Fruit fly (Drosophila melanogaster) whole organism, embryonic: ENCODE results near the gene CG43095.

Source experiments
- Ada2b ChIP-seq: fragments of 200-800 bp; sonication (Bioruptor generic); IDR thresholded peaks from 2 replicates; pipeline ENCODE4 v1.3.6; 2022; ENCODE audit warnings: missing biosample characterization, missing genetic modification characterization
- CG11093 ChIP-seq: fragments of 200-800 bp; sonication (Bioruptor generic); IDR thresholded peaks from 3 replicates; pipeline ENCODE4 v1.3.6; 2022; ENCODE audit warnings: missing biosample characterization, missing genetic modification characterization
- CG15269 ChIP-seq: fragments of 200-800 bp; sonication (Bioruptor generic); optimal IDR thresholded peaks from 2 replicates; lab custom pipeline; 2018; ENCODE audit warnings: missing biosample characterization, mild to moderate bottlenecking, missing genetic modification characterization, moderate library complexity
- CG1529 ChIP-seq: fragments of 200-800 bp; sonication (Bioruptor generic); optimal IDR thresholded peaks from 3 replicates; lab custom pipeline; 2018; ENCODE audit warnings: missing biosample characterization, missing genetic modification characterization
- CG17802 ChIP-seq: fragments of 200-800 bp; sonication (Bioruptor generic); optimal IDR thresholded peaks from 2 replicates; lab custom pipeline; 2018; ENCODE audit warnings: missing biosample characterization, mild to moderate bottlenecking, missing genetic modification characterization, moderate library complexity
- CG17912 ChIP-seq: fragments of 200-800 bp; sonication (Bioruptor generic); optimal IDR thresholded peaks from 2 replicates; lab custom pipeline; 2018; ENCODE audit warnings: missing biosample characterization, mild to moderate bottlenecking, missing genetic modification characterization
- CG2199 ChIP-seq: fragments of 200-800 bp; sonication (Bioruptor generic); IDR thresholded peaks from 3 replicates; pipeline ENCODE4 v1.3.6; 2022; ENCODE audit warnings: missing biosample characterization, missing genetic modification characterization
- CG31224 ChIP-seq: fragments of 200-800 bp; sonication (Bioruptor generic); IDR thresholded peaks from 2 replicates; pipeline ENCODE4 v1.3.6; 2022; ENCODE audit warnings: missing biosample characterization, missing genetic modification characterization
- CG31441 ChIP-seq: fragments of 200-800 bp; sonication (Bioruptor generic); IDR thresholded peaks from 2 replicates; pipeline ENCODE4 v1.3.6; 2022; ENCODE audit warnings: missing biosample characterization, missing genetic modification characterization
- CG34376 ChIP-seq: fragments of 200-800 bp; sonication (Bioruptor generic); optimal IDR thresholded peaks from 2 replicates; lab custom pipeline; 2018; ENCODE audit warnings: missing biosample characterization, mild to moderate bottlenecking, missing genetic modification characterization
- CG3726 ChIP-seq: fragments of 200-800 bp; sonication (Bioruptor generic); IDR thresholded peaks from 3 replicates; pipeline ENCODE4, ENCODE4 v1.3.6; 2022; ENCODE audit warnings: missing biosample characterization, missing genetic modification characterization
- CG4707 ChIP-seq: fragments of 200-800 bp; sonication (Bioruptor generic); optimal IDR thresholded peaks from 2 replicates; lab custom pipeline; 2018; ENCODE audit warnings: missing biosample characterization, mild to moderate bottlenecking, missing genetic modification characterization, moderate library complexity
- CG4820 ChIP-seq: fragments of 200-800 bp; sonication (Bioruptor generic); optimal IDR thresholded peaks from 3 replicates; lab custom pipeline; 2016; ENCODE audit warnings: missing biosample characterization, missing genetic modification characterization
- CG5245 ChIP-seq: fragments of 200-800 bp; sonication (Bioruptor generic); optimal IDR thresholded peaks from 3 replicates; lab custom pipeline; 2016; ENCODE audit warnings: missing biosample characterization, missing genetic modification characterization
- CG6683 ChIP-seq: fragments of 200-800 bp; sonication (Bioruptor generic); optimal IDR thresholded peaks from 2 replicates; lab custom pipeline; 2017; ENCODE audit warnings: missing biosample characterization, mild to moderate bottlenecking, missing genetic modification characterization, missing genetic modification reagents
- CG6813 ChIP-seq: fragments of 200-800 bp; sonication (Bioruptor generic); optimal IDR thresholded peaks from 2 replicates; lab custom pipeline; 2017; ENCODE audit warnings: missing biosample characterization, missing genetic modification characterization, mild to moderate bottlenecking, moderate library complexity, missing genetic modification reagents
- Dfd ChIP-seq, 2 experiments: fragments of >200 bp; optimal IDR thresholded peaks; 2 replicates each; lab custom pipeline; 2017; ENCODE audit warnings: missing biosample characterization in 2 of 2, missing genetic modification characterization in 2 of 2
- Ets97D ChIP-seq: fragments of 200-800 bp; sonication (Bioruptor generic); optimal IDR thresholded peaks from 3 replicates; lab custom pipeline; 2016; ENCODE audit warnings: missing biosample characterization, missing genetic modification characterization
- HLH4C ChIP-seq: fragments of 200-800 bp; sonication (Bioruptor generic); IDR thresholded peaks from 3 replicates; pipeline ENCODE4 v1.3.6; 2022; ENCODE audit warnings: missing biosample characterization, missing genetic modification characterization; ENCODE audit not compliant: partially characterized antibody
- Hr3 ChIP-seq: fragments of 200-800 bp; sonication (Bioruptor generic); optimal IDR thresholded peaks from 3 replicates; lab custom pipeline; 2016; ENCODE audit warnings: missing biosample characterization, missing genetic modification characterization
- Hr78 ChIP-seq, 2 experiments: fragments of 200-800 bp in 1 of 2; fragments of >200 bp in 1 of 2; sonication (Bioruptor generic) in 1 of 2; optimal IDR thresholded peaks; 2 replicates each; lab custom pipeline; 2017 to 2019; ENCODE audit warnings: missing biosample characterization in 2 of 2, missing genetic modification characterization in 2 of 2, mild to moderate bottlenecking in 1 of 2, moderate library complexity in 1 of 2
- Nf-YA ChIP-seq: fragments of 200-800 bp; sonication (Bioruptor generic); IDR thresholded peaks from 2 replicates; pipeline ENCODE4 v1.3.6; 2022; ENCODE audit warnings: missing biosample characterization, missing genetic modification characterization
- Optix ChIP-seq: fragments of 200-800 bp; sonication (Bioruptor generic); IDR thresholded peaks from 3 replicates; pipeline ENCODE4 v1.3.6; 2022; ENCODE audit warnings: missing biosample characterization, missing genetic modification characterization
- Pdp1 ChIP-seq, 2 experiments: fragments of 200-800 bp; sonication (Bioruptor generic); optimal IDR thresholded peaks; 3 replicates each; lab custom pipeline; 2016; ENCODE audit warnings: missing biosample characterization in 2 of 2, missing genetic modification characterization in 2 of 2, mild to moderate bottlenecking in 1 of 2, moderate library complexity in 1 of 2
- Rx ChIP-seq: fragments of 200-800 bp; sonication (Bioruptor generic); IDR thresholded peaks from 2 replicates; pipeline ENCODE4 v1.3.6; 2022; ENCODE audit warnings: missing biosample characterization, missing genetic modification characterization
- Taf1 ChIP-seq: fragments of 200-800 bp; sonication (Bioruptor generic); IDR thresholded peaks from 2 replicates; pipeline ENCODE4 v1.3.6; 2022; ENCODE audit warnings: missing biosample characterization, missing genetic modification characterization
- ac ChIP-seq: fragments of 200-800 bp; sonication (Bioruptor generic); optimal IDR thresholded peaks from 3 replicates; lab custom pipeline; 2017; ENCODE audit warnings: missing biosample characterization, mild to moderate bottlenecking, missing genetic modification characterization
- cad ChIP-seq: fragments of >200 bp; optimal IDR thresholded peaks from 2 replicates; lab custom pipeline; 2017; ENCODE audit warnings: missing biosample characterization, missing genetic modification characterization
- cg ChIP-seq: fragments of 200-800 bp; sonication (Bioruptor generic); optimal IDR thresholded peaks from 3 replicates; lab custom pipeline; 2019; ENCODE audit warnings: missing biosample characterization, mild to moderate bottlenecking, missing genetic modification characterization, moderate library complexity
- dan ChIP-seq: fragments of 200-800 bp; sonication (Bioruptor generic); IDR thresholded peaks from 2 replicates; pipeline ENCODE4 v1.3.6; 2022; ENCODE audit warnings: missing biosample characterization, missing genetic modification characterization
- dati ChIP-seq: fragments of 200-800 bp; sonication (Bioruptor generic); IDR thresholded peaks from 2 replicates; pipeline ENCODE4 v1.3.6; 2022; ENCODE audit warnings: missing biosample characterization, missing genetic modification characterization
- dysf ChIP-seq: fragments of 200-800 bp; sonication (Bioruptor generic); IDR thresholded peaks from 3 replicates; pipeline ENCODE4 v1.3.6; 2022; ENCODE audit warnings: missing biosample characterization, missing genetic modification characterization
- hkb ChIP-seq, 2 experiments: fragments of 200-800 bp in 1 of 2; fragments of >200 bp in 1 of 2; sonication (Bioruptor generic) in 1 of 2; IDR thresholded peaks in 1 of 2; optimal IDR thresholded peaks in 1 of 2; 2 replicates each; pipeline versions ENCODE4 v1.3.6 to Lab custom; 2017 to 2022; ENCODE audit warnings: missing biosample characterization in 1 of 2, missing genetic modification characterization in 1 of 2
- repo ChIP-seq: fragments of 200-800 bp; sonication (Bioruptor generic); optimal IDR thresholded peaks from 2 replicates; lab custom pipeline; 2016; ENCODE audit warnings: missing biosample characterization, missing genetic modification characterization
- shn ChIP-seq: fragments of 200-800 bp; sonication (Bioruptor generic); optimal IDR thresholded peaks from 3 replicates; lab custom pipeline; 2016; ENCODE audit warnings: missing biosample characterization, missing genetic modification characterization
- ssp ChIP-seq: fragments of 200-800 bp; sonication (Bioruptor generic); IDR thresholded peaks from 2 replicates; pipeline ENCODE4 v1.3.6; 2022; ENCODE audit warnings: missing biosample characterization, missing genetic modification characterization
- zfh2 ChIP-seq: fragments of 200-800 bp; sonication (Bioruptor generic); optimal IDR thresholded peaks from 2 replicates; lab custom pipeline; 2016; ENCODE audit warnings: missing biosample characterization, missing genetic modification characterization

Gene CG43095

DNA sequence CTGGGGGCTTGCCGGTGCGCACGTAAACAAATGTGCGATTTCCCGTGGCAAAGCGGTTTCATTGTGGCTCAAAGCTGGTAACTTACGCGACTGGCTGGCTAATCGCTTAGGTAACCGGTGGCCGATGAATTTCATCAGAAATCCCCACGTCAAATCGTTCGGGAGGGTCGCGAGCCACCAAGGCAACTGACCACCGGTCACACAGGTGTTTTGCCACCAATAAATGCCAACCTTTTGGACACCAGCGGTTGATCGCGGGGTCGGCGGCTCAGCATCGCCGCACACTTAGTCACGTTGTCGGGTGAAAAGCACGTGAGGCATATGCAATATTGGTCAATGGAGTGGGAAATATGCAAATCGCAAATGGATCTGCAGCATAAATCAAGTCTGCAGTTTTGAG, 4.9 kb upstream of the CG43095 start (continued):
- no peak for TF ChIP-seq CG17912 (GFP tag; lab: Kevin White, UChicago)
- TF ChIP-seq repo (GFP tag; lab: Kevin White, UChicago) = no peak
- no peak for TF ChIP-seq CG34376 (GFP tag; lab: Kevin White, UChicago)
- TF ChIP-seq dan (GFP tag; lab: Robert Waterston, UW) = no peak
- TF ChIP-seq HLH4C (GFP tag; lab: Robert Waterston, UW) = no peak
- no peak for TF ChIP-seq CG31224 (GFP tag; lab: Robert Waterston, UW)
- TF ChIP-seq Hr3 (GFP tag; lab: Kevin White, UChicago) = no peak
- TF ChIP-seq cad = no peak
- TF ChIP-seq Dfd (GFP tag; optimal IDR thresholded peaks at IDR 0.05; lab: Kevin White, UChicago) = no peak
- no peak for TF ChIP-seq cg (GFP tag; lab: Kevin White, UChicago)
- no peak for TF ChIP-seq ac (GFP tag; lab: Kevin White, UChicago)
- TF ChIP-seq Taf1 (GFP tag; lab: Robert Waterston, UW) = no peak
- peak in 1 of 2 experiments; percentile 50 for TF ChIP-seq Pdp1 (GFP tag; optimal IDR thresholded peaks at IDR 0.05; lab: Kevin White, UChicago)
- TF ChIP-seq CG31441 (GFP tag; lab: Robert Waterston, UW) = no peak
- TF ChIP-seq, all 482 proteins: peak for 10

DNA sequence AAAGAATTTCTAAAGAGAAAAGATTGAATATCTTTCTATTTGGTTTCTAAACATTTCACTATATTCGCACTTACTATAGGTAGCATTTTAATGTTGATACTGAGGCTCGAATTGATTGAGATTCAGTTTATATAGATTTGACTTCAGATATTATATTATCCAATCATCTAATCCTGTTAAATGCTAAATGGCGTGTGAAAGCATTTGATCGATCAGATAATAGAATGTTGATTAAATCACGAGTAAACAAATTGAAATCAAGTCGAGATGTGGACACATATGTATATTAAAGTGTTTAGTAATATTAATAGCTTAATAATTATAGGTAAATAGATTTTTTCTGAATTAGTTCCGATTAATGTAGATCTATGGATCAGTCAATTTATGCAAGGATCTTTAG, 683 bp downstream of the CG43095 start, which contains the start of gene CG43094:
CG43094 (minus strand) TSS at position 101 of the 400 bp plus-strand sequence.
- TF ChIP-seq shn (GFP tag; lab: Kevin White, UChicago) (no peak), Rx (GFP tag; lab: Robert Waterston, UW) (no peak), CG11093 (no peak)

DNA sequence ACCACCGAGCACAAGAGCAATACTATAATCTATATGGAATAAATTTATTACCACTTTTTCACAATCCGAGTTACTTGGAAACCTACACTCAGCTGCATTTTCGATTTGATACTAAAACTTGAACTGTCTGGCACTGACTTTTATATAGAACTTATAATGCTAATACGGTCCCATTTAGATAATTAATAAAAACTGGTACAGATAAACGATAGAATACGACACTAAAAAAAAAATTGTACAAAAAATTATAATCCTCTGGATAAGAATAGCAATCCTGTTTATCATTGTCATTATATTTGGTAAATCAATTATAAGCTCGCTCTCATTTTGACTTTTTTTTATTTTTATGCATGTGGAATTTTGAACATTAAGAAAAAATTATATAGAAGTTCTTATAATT, 1.4 kb downstream of the CG43095 start, which contains the start of gene CG43093:
CG43093 (minus strand) TSS at position 101 of the 400 bp plus-strand sequence.
- TF ChIP-seq dati (GFP tag; lab: Robert Waterston, UW) = no peak
- TF ChIP-seq dysf (GFP tag; lab: Robert Waterston, UW) = no peak
- no peak for TF ChIP-seq CG1529 (GFP tag; lab: Kevin White, UChicago)
- no peak for TF ChIP-seq CG6813 (GFP tag; lab: Kevin White, UChicago)

DNA sequence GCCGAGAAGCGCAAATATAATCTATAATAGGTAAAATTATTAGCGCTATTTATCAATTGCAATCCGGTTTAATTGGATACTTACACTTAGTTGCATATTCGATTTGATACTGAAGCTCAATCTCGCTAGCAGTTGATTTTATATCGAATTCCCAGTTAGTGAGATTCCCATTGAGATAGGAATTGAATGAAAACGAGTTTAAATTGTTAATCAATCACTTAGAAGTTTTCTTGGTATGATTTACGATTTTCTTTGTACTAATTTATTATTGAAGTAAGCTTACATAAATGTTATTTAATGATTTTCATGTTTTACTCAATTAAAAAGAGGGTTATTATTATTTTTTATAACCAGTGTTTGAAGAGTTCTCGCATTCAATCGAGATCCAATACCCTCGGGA, 2.0 kb downstream of the CG43095 start, which contains the start of gene CG43092:
CG43092 (minus strand) TSS at position 101 of the 400 bp plus-strand sequence.
- TF ChIP-seq hkb (optimal IDR thresholded peaks at IDR 0.05; lab: Kevin White, UChicago) (no peak), hkb (GFP tag; IDR thresholded peaks at IDR 0.05; lab: Robert Waterston, UW) (no peak), Nf-YA (GFP tag; lab: Robert Waterston, UW) (no peak), Hr78 (GFP tag; optimal IDR thresholded peaks at IDR 0.05; lab: Kevin White, UChicago) (no peak), Optix (GFP tag; lab: Robert Waterston, UW) (no peak), CG5245 (no peak), Ada2b (GFP tag; lab: Robert Waterston, UW) (no peak), CG15269 (no peak), CG3726 (GFP tag; lab: Robert Waterston, UW) (no peak), CG17802 (no peak), CG2199 (no peak), ssp (GFP tag; lab: Robert Waterston, UW) (no peak), zfh2 (GFP tag; lab: Kevin White, UChicago) (no peak), CG4707 (GFP tag; lab: Kevin White, UChicago) (no peak), CG6683 (GFP tag; lab: Kevin White, UChicago) (no peak), CG4820 (GFP tag; lab: Kevin White, UChicago) (no peak), Ets97D (GFP tag; lab: Kevin White, UChicago) (no peak)
